Worm (Caenorhabditis elegans): ENCODE results near the gene tofu-6.
A peak's percentile ranks its signal among the peaks of the same experiment; 100 is the strongest.

Gene tofu-6

ce11 chrII:5377467-5378238, 43.4 kb upstream of the tofu-6 start, which contains the start of gene prdx-2:
Gene prdx-2, plus strand, starts transcription at chrII:5378195.
- 0 out of 2 replicates have a peak, but pooled peaks have one; percentile 51 for TF ChIP-seq nfyb-1 (GFP tag; IDR thresholded peaks at IDR 0.05)
- TF ChIP-seq snpc-4 (GFP tag; optimal IDR thresholded peaks at IDR 0.05) = no peak
- TF ChIP-seq snpc-4 (tag; optimal IDR thresholded peaks at IDR 0.05) = no peak
- peak; percentile 84 for TF ChIP-seq xnd-1 (tag; optimal IDR thresholded peaks at IDR 0.05)
- TF ChIP-seq egl-44 (GFP tag; IDR thresholded peaks at IDR 0.05) = no peak
- TF ChIP-seq bed-1 (GFP tag; IDR thresholded peaks at IDR 0.05) = no peak
- TF ChIP-seq lin-54 (GFP tag; optimal IDR thresholded peaks at IDR 0.05) = peak; percentile 75
- TF ChIP-seq rcor-1 (GFP tag; IDR thresholded peaks at IDR 0.05) = peak; percentile 67
- peak; percentile 14; the same call in 1 of the 2 replicates for TF ChIP-seq hmg-1.2 (GFP tag; IDR thresholded peaks at IDR 0.05)
- TF ChIP-seq Y53G8AR.9 (GFP tag; conservative IDR thresholded peaks at IDR 0.05) = no peak
- TF ChIP-seq ceh-40 (GFP tag; IDR thresholded peaks at IDR 0.05) = no peak
- no peak for TF ChIP-seq rec-8 (tag; optimal IDR thresholded peaks at IDR 0.05)
- TF ChIP-seq madf-3 (GFP tag; IDR thresholded peaks at IDR 0.05) = peak; percentile 86; the same call in 1 of the 2 replicates
- TF ChIP-seq ceh-27 (GFP tag; optimal IDR thresholded peaks at IDR 0.05) = no peak
- peak; percentile 90 for TF ChIP-seq F33H1.4 (GFP tag; IDR thresholded peaks at IDR 0.05)
- no peak for TF ChIP-seq F52B5.7 (tag; optimal IDR thresholded peaks at IDR 0.05)
- TF ChIP-seq dpl-1 (GFP tag; optimal IDR thresholded peaks at IDR 0.05) = peak; percentile 77
- TF ChIP-seq zfh-2 (GFP tag; conservative IDR thresholded peaks at IDR 0.05) = no peak
- TF ChIP-seq C17E4.6 (GFP tag; IDR thresholded peaks at IDR 0.05) = peak; percentile 75
- peak; percentile 44 for TF ChIP-seq athp-1 (tag; optimal IDR thresholded peaks at IDR 0.05)
- no peak for TF ChIP-seq tbx-9 (tag; optimal IDR thresholded peaks at IDR 0.05; ENCODE audit: borderline replicate concordance)
- TF ChIP-seq hlh-26 (GFP tag; conservative IDR thresholded peaks at IDR 0.05) = no peak
- peak; percentile 87 for TF ChIP-seq efl-1 (GFP tag; optimal IDR thresholded peaks at IDR 0.05)
- TF ChIP-seq madf-6 (GFP tag; IDR thresholded peaks at IDR 0.05) = peak; percentile 96
- no peak for TF ChIP-seq mxl-1 (tag; optimal IDR thresholded peaks at IDR 0.05)
- peak; percentile 68; the same call in 1 of the 2 replicates for TF ChIP-seq attf-6 (GFP tag; IDR thresholded peaks at IDR 0.05)
- TF ChIP-seq hmg-20 (GFP tag; IDR thresholded peaks at IDR 0.05) = no peak
- TF ChIP-seq Y95B8A.8 (GFP tag; IDR thresholded peaks at IDR 0.05) = peak; percentile 67; the same call in 1 of the 2 replicates
- TF ChIP-seq Y53F4B.3 (GFP tag; IDR thresholded peaks at IDR 0.05) = no peak
- TF ChIP-seq dox-1 (GFP tag; IDR thresholded peaks at IDR 0.05) = peak; percentile 82
- peak; percentile 25 for TF ChIP-seq him-1 (tag; optimal IDR thresholded peaks at IDR 0.05)
- TF ChIP-seq tbp1 (GFP tag; optimal IDR thresholded peaks at IDR 0.05) = peak; percentile 59
- peak; percentile 89 for TF ChIP-seq D2030.7 (GFP tag; IDR thresholded peaks at IDR 0.05)
- no peak for TF ChIP-seq F22D6.2 (tag; optimal IDR thresholded peaks at IDR 0.05)
- no peak for TF ChIP-seq mel-28 (tag; optimal IDR thresholded peaks at IDR 0.05; ENCODE audit: borderline replicate concordance)
- TF ChIP-seq lag-1 (GFP tag; IDR thresholded peaks at IDR 0.05) = no peak
- TF ChIP-seq ama-1 (optimal IDR thresholded peaks at IDR 0.05) = no peak
- no peak for TF ChIP-seq ama-1 (GFP tag; optimal IDR thresholded peaks at IDR 0.05)
- no peak for TF ChIP-seq gei-17 (GFP tag; optimal IDR thresholded peaks at IDR 0.05)
- no peak for TF ChIP-seq F23B12.7 (tag; optimal IDR thresholded peaks at IDR 0.05; ENCODE audit: insufficient read depth)
- no peak for TF ChIP-seq egl-18 (GFP tag; IDR thresholded peaks at IDR 0.05)
- TF ChIP-seq let-607 (tag; optimal IDR thresholded peaks at IDR 0.05) = no peak
- TF ChIP-seq egrh-3 (GFP tag; IDR thresholded peaks at IDR 0.05) = no peak
- peak; percentile 98 for TF ChIP-seq lsl-1 (GFP tag; optimal IDR thresholded peaks at IDR 0.05)
- TF ChIP-seq ekl-4 (GFP tag; IDR thresholded peaks at IDR 0.05) = peak; percentile 70; the same call in 1 of the 2 replicates
- TF ChIP-seq K11D2.4 (GFP tag; IDR thresholded peaks at IDR 0.05) = no peak
- TF ChIP-seq pbrm-1 (GFP tag; IDR thresholded peaks at IDR 0.05) = peak; percentile 68; the same call in 1 of the 2 replicates
- no peak for TF ChIP-seq attf-5 (GFP tag; optimal IDR thresholded peaks at IDR 0.05)

Measured in whole organism, young adult.